Worm (Caenorhabditis elegans) whole organism, L2 larva: ENCODE measurements around the gene C50E3.13.

ENCODE experiments used
- R02D3.7 ChIP-seq: fragments of 150-350 bp; optimal IDR thresholded peaks from 2 replicates; lab custom pipeline; 2014; ENCODE audit warnings: missing biosample characterization, missing genetic modification characterization
- ZK546.5 ChIP-seq: sonication (generic microtip); optimal IDR thresholded peaks from 2 replicates; lab custom pipeline; 2017; ENCODE audit warnings: missing biosample characterization, missing genetic modification characterization
- alr-1 ChIP-seq: fragments of 150-350 bp; optimal IDR thresholded peaks from 2 replicates; lab custom pipeline; 2014; ENCODE audit warnings: missing biosample characterization, missing genetic modification characterization
- aly-2 ChIP-seq: fragments of 150-350 bp; optimal IDR thresholded peaks from 2 replicates; lab custom pipeline; 2014; ENCODE audit warnings: missing biosample characterization, missing genetic modification characterization
- ama-1 ChIP-seq: fragments of 150-350 bp; optimal IDR thresholded peaks from 2 replicates; lab custom pipeline; 2018; ENCODE audit warnings: inconsistent platforms
- blmp-1 ChIP-seq: sonication (generic microtip); optimal IDR thresholded peaks from 2 replicates; lab custom pipeline; 2017; ENCODE audit warnings: missing genetic modification characterization, mild to moderate bottlenecking, missing compliant biosample characterization, antibody characterized with exemption, moderate library complexity; ENCODE audit not compliant: insufficient read depth
- ceh-82 ChIP-seq: fragments of 150-350 bp; optimal IDR thresholded peaks from 2 replicates; lab custom pipeline; 2014; ENCODE audit warnings: missing biosample characterization, missing genetic modification characterization
- crh-2 ChIP-seq: sonication (generic microtip); optimal IDR thresholded peaks from 2 replicates; lab custom pipeline; 2017; ENCODE audit warnings: missing biosample characterization, missing genetic modification characterization
- dmd-4 ChIP-seq: sonication (generic microtip); optimal IDR thresholded peaks from 2 replicates; lab custom pipeline; 2017; ENCODE audit warnings: missing biosample characterization, missing genetic modification characterization
- egl-27 ChIP-seq: sonication (generic microtip); optimal IDR thresholded peaks from 3 replicates; lab custom pipeline; 2017; ENCODE audit warnings: missing biosample characterization, missing genetic modification reagents, missing genetic modification characterization
- elt-3 ChIP-seq: sonication (generic microtip); optimal IDR thresholded peaks from 2 replicates; lab custom pipeline; 2017; ENCODE audit warnings: missing biosample characterization, missing genetic modification characterization
- lin-13 ChIP-seq: fragments of 150-350 bp; optimal IDR thresholded peaks from 2 replicates; lab custom pipeline; 2014; ENCODE audit warnings: missing biosample characterization, missing genetic modification reagents, missing genetic modification characterization
- lsy-2 ChIP-seq, 2 experiments: fragments of 150-350 bp in 1 of 2; sonication (generic microtip) in 1 of 2; optimal IDR thresholded peaks; 2 replicates each; lab custom pipeline; 2014 to 2017; ENCODE audit warnings: missing biosample characterization in 2 of 2, missing genetic modification characterization in 2 of 2
- mbf-1 ChIP-seq: sonication (generic microtip); optimal IDR thresholded peaks from 2 replicates; lab custom pipeline; 2017; ENCODE audit warnings: missing biosample characterization, missing genetic modification characterization
- mdl-1 ChIP-seq, 2 experiments: fragments of 150-350 bp in 1 of 2; sonication (generic microtip) in 1 of 2; optimal IDR thresholded peaks; 2 replicates each; lab custom pipeline; 2017; ENCODE audit warnings: missing biosample characterization in 2 of 2, missing genetic modification characterization in 2 of 2
- nhr-10 ChIP-seq: sonication (generic microtip); optimal IDR thresholded peaks from 2 replicates; lab custom pipeline; 2017; ENCODE audit warnings: missing biosample characterization, missing genetic modification characterization
- nhr-12 ChIP-seq: fragments of 150-350 bp; optimal IDR thresholded peaks from 2 replicates; lab custom pipeline; 2014; ENCODE audit warnings: missing biosample characterization, missing genetic modification characterization
- nhr-21 ChIP-seq: fragments of 150-350 bp; optimal IDR thresholded peaks from 2 replicates; lab custom pipeline; 2014; ENCODE audit warnings: missing biosample characterization, missing genetic modification characterization
- nhr-237 ChIP-seq: fragments of 150-350 bp; optimal IDR thresholded peaks from 2 replicates; lab custom pipeline; 2014; ENCODE audit warnings: missing biosample characterization, missing genetic modification characterization
- nhr-25 ChIP-seq: fragments of 150-350 bp; sonication (generic microtip); optimal IDR thresholded peaks from 3 replicates; lab custom pipeline; 2014; ENCODE audit warnings: missing biosample characterization, missing genetic modification characterization
- nhr-77 ChIP-seq: fragments of 150-350 bp; optimal IDR thresholded peaks from 2 replicates; lab custom pipeline; 2014; ENCODE audit warnings: missing biosample characterization, missing genetic modification characterization
- sem-4 ChIP-seq: fragments of 150-350 bp; optimal IDR thresholded peaks from 2 replicates; lab custom pipeline; 2014; ENCODE audit warnings: missing biosample characterization, missing genetic modification reagents, missing genetic modification characterization
- sma-3 ChIP-seq: sonication (generic microtip); optimal IDR thresholded peaks from 2 replicates; lab custom pipeline; 2016; ENCODE audit warnings: missing genetic modification reagents, missing genetic modification characterization, missing compliant biosample characterization
- sma-9 ChIP-seq, 2 experiments: fragments of 150-350 bp in 1 of 2; sonication (generic microtip) in 1 of 2; optimal IDR thresholded peaks; 2 replicates each; lab custom pipeline; 2014 to 2016; ENCODE audit warnings: missing genetic modification characterization in 2 of 2, mild to moderate bottlenecking in 1 of 2, missing biosample characterization in 1 of 2, missing compliant biosample characterization in 1 of 2, missing genetic modification reagents in 1 of 2, moderate library complexity in 1 of 2
- snpc-4 ChIP-seq: fragments of 150-350 bp; optimal IDR thresholded peaks from 2 replicates; lab custom pipeline; 2014; ENCODE audit warnings: missing biosample characterization, missing genetic modification characterization
- unc-39 ChIP-seq: fragments of 150-350 bp; optimal IDR thresholded peaks from 2 replicates; lab custom pipeline; 2014; ENCODE audit warnings: missing biosample characterization, missing genetic modification characterization
- unc-55 ChIP-seq: fragments of 150-350 bp; sonication (generic microtip); optimal IDR thresholded peaks from 3 replicates; lab custom pipeline; 2014; ENCODE audit warnings: missing biosample characterization, missing genetic modification reagents, missing genetic modification characterization
- unc-62 ChIP-seq: fragments of 150-350 bp; optimal IDR thresholded peaks from 2 replicates; lab custom pipeline; 2014; ENCODE audit warnings: missing biosample characterization, missing genetic modification reagents, missing genetic modification characterization
- ztf-1 ChIP-seq: fragments of 200-800 bp; sonication (Bioruptor generic); conservative IDR thresholded peaks from 2 replicates; pipeline ENCODE4 v1.3.6; 2022; ENCODE audit warnings: missing genetic modification characterization, missing compliant biosample characterization

Gene C50E3.13

DNA sequence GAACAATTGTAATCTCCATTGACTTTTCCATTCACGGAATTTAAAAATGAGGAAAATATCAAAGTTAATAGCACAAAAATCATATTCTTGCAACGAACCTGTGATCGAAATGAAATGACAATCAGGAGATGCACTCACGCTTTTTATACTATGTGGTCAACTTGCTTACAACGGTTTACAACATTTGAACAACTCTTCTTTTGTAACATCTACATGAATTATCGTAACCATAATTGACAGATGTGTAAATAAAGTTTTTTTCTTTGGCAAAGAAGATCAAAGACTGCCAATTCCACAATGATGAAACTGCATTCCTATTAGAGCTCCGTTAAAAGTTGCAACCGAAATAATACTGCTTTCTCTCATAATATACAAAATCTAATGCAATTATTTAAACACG is 15.7 kb upstream of the C50E3.13 start, which contains the start of gene F07C4.10:
F07C4.10 (minus strand) TSS at position 101 of the 400 bp plus-strand sequence.
- TF ChIP-seq nhr-21 (tag; lab: Kevin White, UChicago), result no peak
- no peak for TF ChIP-seq ZK546.5 (tag; lab: Kevin White, UChicago)

- TF ChIP-seq nhr-237, result no peak
- TF ChIP-seq egl-27 (tag; lab: Kevin White, UChicago), result no peak
- TF ChIP-seq unc-62 (GFP tag; lab: Kevin White, UChicago), result no peak
- no peak for TF ChIP-seq nhr-12 (tag; lab: Kevin White, UChicago)
- TF ChIP-seq ama-1 (lab: Kevin White, UChicago), result no peak
- TF ChIP-seq dmd-4 (tag; lab: Kevin White, UChicago), result no peak
- TF ChIP-seq nhr-21 (tag; lab: Kevin White, UChicago), result no peak
- TF ChIP-seq lin-13 (GFP tag; lab: Kevin White, UChicago), result no peak
- no peak for TF ChIP-seq nhr-25 (tag; lab: Kevin White, UChicago)
- TF ChIP-seq unc-39 (tag; lab: Kevin White, UChicago), result no peak
These were observed 15.3 kb upstream of the C50E3.13 start for ce11 chrV:7639356-7639755.

- TF ChIP-seq mbf-1 (tag; lab: Kevin White, UChicago) (no peak), nhr-10 (tag; lab: Kevin White, UChicago) (no peak), mdl-1 (tag; optimal IDR thresholded peaks at IDR 0.05; lab: Kevin White, UChicago) (no peak), aly-2 (tag; lab: Kevin White, UChicago) (no peak), blmp-1 (tag; lab: Kevin White, UChicago) (no peak)
These were observed 13.7 kb upstream of the C50E3.13 start, which contains the start of gene clec-45 for ce11 chrV:7637801-7638200. Gene clec-45 (plus strand): TSS chrV:7638101.

DNA sequence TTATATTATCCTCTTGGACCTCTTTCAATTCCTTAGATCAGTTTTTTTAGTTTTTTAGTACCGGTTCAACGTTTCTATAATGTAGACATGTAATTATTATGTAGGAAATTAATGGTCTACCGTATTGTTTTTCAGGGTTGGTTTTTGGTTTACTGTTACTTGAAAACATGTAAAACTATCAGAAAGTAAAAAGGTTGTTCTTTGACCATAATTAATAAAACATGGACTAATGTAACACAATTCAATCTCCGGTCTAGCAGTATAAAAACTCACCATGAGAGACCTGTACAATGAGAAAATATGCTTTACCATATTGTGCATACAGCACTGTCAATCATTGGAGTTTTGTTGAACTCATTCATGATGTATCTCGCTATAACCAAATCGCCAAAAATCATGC is 11.4 kb upstream of the C50E3.13 start, which contains the start of gene srd-29:
srd-29 (plus strand) TSS at position 301 of the 400 bp plus-strand sequence.
- TF ChIP-seq elt-3 (tag; lab: Kevin White, UChicago) (no peak), unc-39 (tag; lab: Kevin White, UChicago) (no peak), nhr-237 (no peak), ztf-1 (GFP tag; lab: Robert Waterston, UW) (no peak), egl-27 (tag; lab: Kevin White, UChicago) (no peak), alr-1 (tag; lab: Kevin White, UChicago) (no peak), mdl-1 (tag; optimal IDR thresholded peaks at IDR 0.05; lab: Kevin White, UChicago) (no peak), crh-2 (tag; lab: Kevin White, UChicago) (no peak), ceh-82 (tag; lab: Kevin White, UChicago) (no peak), sma-9 (GFP tag; optimal IDR thresholded peaks at IDR 0.05; lab: Kevin White, UChicago) (no peak), sma-9 (tag; optimal IDR thresholded peaks at IDR 0.05; lab: Kevin White, UChicago) (no peak), unc-55 (no peak), lsy-2 (tag; optimal IDR thresholded peaks at IDR 0.05; lab: Kevin White, UChicago) (no peak), lin-13 (GFP tag; lab: Kevin White, UChicago) (no peak), aly-2 (tag; lab: Kevin White, UChicago) (no peak)

DNA sequence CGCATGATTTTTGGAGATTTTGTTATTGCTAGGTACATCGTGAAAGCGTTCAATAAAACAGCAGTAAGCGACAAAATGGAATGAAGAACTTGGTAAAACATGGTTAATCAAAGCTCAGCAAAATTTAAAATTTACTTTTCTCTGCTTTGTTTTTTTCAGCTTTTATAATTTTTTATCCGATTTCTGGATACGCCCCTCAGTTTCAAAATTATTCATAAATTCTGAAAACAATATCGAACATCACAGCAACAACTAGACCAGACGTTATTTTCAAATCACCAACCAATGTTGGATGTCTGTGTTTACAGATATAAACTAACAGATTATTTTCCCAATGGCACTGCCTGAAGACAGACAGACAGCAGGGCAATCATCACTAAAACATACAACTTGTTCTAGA is 10.6 kb upstream of the C50E3.13 start, which contains the start of gene srd-31:
srd-31 (minus strand) TSS at position 101 of the 400 bp plus-strand sequence.
- TF ChIP-seq nhr-25 (tag; lab: Kevin White, UChicago) (no peak), nhr-77 (tag; lab: Kevin White, UChicago) (no peak), sem-4 (tag; lab: Kevin White, UChicago) (no peak), unc-62 (GFP tag; lab: Kevin White, UChicago) (no peak)

DNA sequence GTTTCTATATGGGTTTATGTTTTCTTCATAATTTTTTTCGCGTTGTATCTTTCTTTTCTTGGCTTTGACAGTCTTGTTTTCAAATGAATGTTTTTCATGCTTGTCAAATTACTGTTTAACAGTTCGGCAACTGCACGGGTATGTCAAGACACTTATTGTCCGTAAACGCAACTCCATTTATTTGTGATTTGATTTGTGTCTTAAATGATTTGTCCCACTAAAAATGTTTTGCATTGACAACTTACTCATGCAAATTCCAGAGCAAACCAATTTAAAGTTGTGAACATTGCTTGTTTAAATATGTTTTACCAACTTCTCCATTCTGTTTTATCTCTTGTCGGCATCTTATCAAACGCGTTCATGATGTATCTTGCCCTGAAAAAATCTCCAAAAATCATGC is 7.7 kb upstream of the C50E3.13 start, which contains the start of gene srd-25:
srd-25 (plus strand) TSS at position 301 of the 400 bp plus-strand sequence.
- TF ChIP-seq snpc-4 (tag; lab: Kevin White, UChicago), result no peak
- TF ChIP-seq sma-3 (GFP tag; lab: Kevin White, UChicago), result no peak
- TF ChIP-seq R02D3.7 (tag; lab: Kevin White, UChicago), result no peak
- TF ChIP-seq, all 48 proteins: peak for 0
